Fruit fly (Drosophila melanogaster): Measurements from ENCODE around the gene Snap24.

The Snap24 gene

DNA sequence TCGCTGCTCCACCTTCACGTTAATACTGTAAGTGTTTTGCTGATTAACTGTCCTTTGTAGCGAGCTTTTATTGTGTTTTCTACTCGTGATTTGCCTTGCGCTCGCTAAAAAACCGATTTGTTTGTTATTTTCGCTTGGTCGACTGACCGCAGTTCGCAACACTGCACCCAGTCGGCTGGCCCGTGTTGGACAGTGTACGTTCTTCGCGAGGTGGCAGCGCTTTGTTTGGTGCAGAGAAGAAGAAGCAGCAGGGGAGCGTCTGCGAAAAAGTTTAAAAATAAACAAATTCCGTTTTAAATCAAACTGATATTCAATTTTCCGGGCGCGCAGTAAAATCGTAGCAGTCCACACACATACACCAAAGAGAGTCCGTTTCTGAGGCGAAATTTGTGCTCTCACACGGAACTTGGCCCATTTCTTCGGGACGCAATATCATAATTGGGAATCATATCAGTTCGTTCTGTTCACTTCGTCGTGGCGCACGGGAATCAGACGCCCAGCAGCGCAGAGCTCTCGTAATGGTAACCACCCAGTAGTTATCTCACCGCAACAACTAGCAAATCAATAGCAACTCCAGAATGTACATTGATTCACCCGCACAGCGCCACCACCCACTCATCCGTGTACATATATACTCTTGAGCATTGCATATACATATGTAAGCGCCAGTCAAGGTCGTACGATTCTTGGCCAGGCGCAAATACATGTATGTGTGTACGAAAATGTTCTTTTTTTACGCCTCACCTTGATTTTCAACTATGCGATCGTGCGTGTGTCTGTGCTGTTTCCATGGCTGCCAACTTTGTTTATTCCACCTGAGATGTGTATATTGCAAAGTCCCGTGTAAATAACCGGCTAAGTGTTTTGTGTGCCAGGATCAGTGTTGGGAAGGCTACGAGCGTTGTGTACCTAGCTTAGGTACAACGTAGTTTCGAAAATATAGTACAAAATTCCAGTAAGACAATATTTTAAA, 5.0 kb upstream of the Snap24 start, which contains the start of gene Naa80 (continued):
- peak; percentile 76 for TF ChIP-seq Sin3A (optimal IDR thresholded peaks at IDR 0.05)
- peak; percentile 53 for TF ChIP-seq H2.0 (GFP tag; IDR thresholded peaks at IDR 0.05)
- TF ChIP-seq lola (GFP tag; optimal IDR thresholded peaks at IDR 0.05) = no peak
- no peak for TF ChIP-seq btn (GFP tag; optimal IDR thresholded peaks at IDR 0.05)
- TF ChIP-seq CG10267 (tag; optimal IDR thresholded peaks at IDR 0.05) = peak; percentile 95
- TF ChIP-seq ac (GFP tag; optimal IDR thresholded peaks at IDR 0.05) = no peak
- TF ChIP-seq Doc3 (GFP tag; IDR thresholded peaks at IDR 0.05; ENCODE audit: partially characterized antibody) = no peak
- no peak for TF ChIP-seq tap (tag; optimal IDR thresholded peaks at IDR 0.05)
- no peak for TF ChIP-seq CkIIα-i1 (GFP tag; IDR thresholded peaks at IDR 0.05)
- TF ChIP-seq CG8089 (GFP tag; optimal IDR thresholded peaks at IDR 0.05) = peak; percentile 16
- TF ChIP-seq CG14050 (GFP tag; IDR thresholded peaks at IDR 0.05) = no peak; the same call in 2 of the 3 replicates
- TF ChIP-seq CG11723 (GFP tag; optimal IDR thresholded peaks at IDR 0.05) = peak; percentile 45
- peak; percentile 38 for TF ChIP-seq CG12391 (tag; optimal IDR thresholded peaks at IDR 0.05)
- peak; percentile 44; the same call in 1 of the 2 replicates for TF ChIP-seq Scr (GFP tag; IDR thresholded peaks at IDR 0.05; ENCODE audit: partially characterized antibody)
- TF ChIP-seq CG13296 (GFP tag; optimal IDR thresholded peaks at IDR 0.05) = peak; percentile 64
- TF ChIP-seq Sox100B (GFP tag; optimal IDR thresholded peaks at IDR 0.05) = no peak
- no peak for TF ChIP-seq CG3407 (GFP tag; optimal IDR thresholded peaks at IDR 0.05)
- TF ChIP-seq Oli (tag; optimal IDR thresholded peaks at IDR 0.05) = no peak
- no peak for TF ChIP-seq sc (optimal IDR thresholded peaks at IDR 0.05)
- TF ChIP-seq sc (GFP tag; optimal IDR thresholded peaks at IDR 0.05) = no peak
- peak; percentile 54 for TF ChIP-seq kni (GFP tag; optimal IDR thresholded peaks at IDR 0.05)
- no peak for TF ChIP-seq mld (GFP tag; IDR thresholded peaks at IDR 0.05; ENCODE audit: partially characterized antibody)
- peak; percentile 20 for TF ChIP-seq CG10431 (GFP tag; optimal IDR thresholded peaks at IDR 0.05)
- peak; percentile 40 for TF ChIP-seq bigmax (GFP tag; optimal IDR thresholded peaks at IDR 0.05)
- peak; percentile 47; the same call in 1 of the 2 replicates for TF ChIP-seq nerfin-2 (GFP tag; IDR thresholded peaks at IDR 0.05; ENCODE audit: partially characterized antibody)
- TF ChIP-seq gro (GFP tag; optimal IDR thresholded peaks at IDR 0.05) = peak; percentile 90
- no peak for TF ChIP-seq CG14860 (GFP tag; IDR thresholded peaks at IDR 0.05; ENCODE audit: partially characterized antibody)
- TF ChIP-seq dan (GFP tag; IDR thresholded peaks at IDR 0.05) = no peak
- TF ChIP-seq CG1603 (tag; optimal IDR thresholded peaks at IDR 0.05) = peak; percentile 84
- no peak for TF ChIP-seq pros (GFP tag; optimal IDR thresholded peaks at IDR 0.05)
- no peak for TF ChIP-seq CG8359 (GFP tag; optimal IDR thresholded peaks at IDR 0.05; ENCODE audit: borderline replicate concordance)
- peak; percentile 30; the same call in 1 of the 2 replicates for TF ChIP-seq CG9215 (GFP tag; IDR thresholded peaks at IDR 0.05)
- peak; percentile 58 for TF ChIP-seq CG11398 (GFP tag; optimal IDR thresholded peaks at IDR 0.05)
- peak; percentile 71 for TF ChIP-seq sug (tag; optimal IDR thresholded peaks at IDR 0.05)
- peak; percentile 72 for TF ChIP-seq CG10543 (GFP tag; optimal IDR thresholded peaks at IDR 0.05)
- peak; percentile 73; the same call in 1 of the 2 replicates for TF ChIP-seq CG16779 (GFP tag; IDR thresholded peaks at IDR 0.05)
- peak; percentile 77 for TF ChIP-seq stwl (tag; optimal IDR thresholded peaks at IDR 0.05)
- peak; percentile 67 for TF ChIP-seq dm (GFP tag; optimal IDR thresholded peaks at IDR 0.05)
- no peak for TF ChIP-seq Poxn (GFP tag; IDR thresholded peaks at IDR 0.05)
- TF ChIP-seq CG17328 (GFP tag; IDR thresholded peaks at IDR 0.05) = no peak; the same call in 1 of the 2 replicates
- peak; percentile 70; the same call in 2 of the 3 replicates for TF ChIP-seq CG6175 (GFP tag; IDR thresholded peaks at IDR 0.05)
- peak; percentile 75 for TF ChIP-seq Hsf (GFP tag; optimal IDR thresholded peaks at IDR 0.05)
- peak; percentile 62 for TF ChIP-seq Fer1 (GFP tag; optimal IDR thresholded peaks at IDR 0.05)
- TF ChIP-seq stc (GFP tag; IDR thresholded peaks at IDR 0.05) = no peak
- TF ChIP-seq CG3847 (GFP tag; IDR thresholded peaks at IDR 0.05) = peak; percentile 94
- peak; percentile 44 for TF ChIP-seq az2 (GFP tag; optimal IDR thresholded peaks at IDR 0.05)
- TF ChIP-seq ham (GFP tag; IDR thresholded peaks at IDR 0.05) = no peak
- TF ChIP-seq Dip3 (GFP tag; optimal IDR thresholded peaks at IDR 0.05) = peak; percentile 83

All from whole organism, embryonic.